Fruit fly (Drosophila melanogaster): ENCODE data around the gene Had1.

Had1 gene

dm6 chrX:16263415-16263814 is 45.1 kb downstream of the Had1 start (continued):
- TF ChIP-seq CG14050 (GFP tag; IDR thresholded peaks at IDR 0.05): peak; percentile 68
- TF ChIP-seq sna (GFP tag; IDR thresholded peaks at IDR 0.05; ENCODE audit: partially characterized antibody): no peak
- peak; percentile 62; the same call in 1 of the 3 replicates for TF ChIP-seq CG11093 (GFP tag; IDR thresholded peaks at IDR 0.05)
- peak; percentile 44 for TF ChIP-seq gro (GFP tag; optimal IDR thresholded peaks at IDR 0.05)
- TF ChIP-seq Trl (optimal IDR thresholded peaks at IDR 0.05): no peak
- TF ChIP-seq Trl (GFP tag; optimal IDR thresholded peaks at IDR 0.05): peak; percentile 46
- TF ChIP-seq Myb (GFP tag; optimal IDR thresholded peaks at IDR 0.05): no peak
- peak; percentile 80 for TF ChIP-seq CG15269 (tag; optimal IDR thresholded peaks at IDR 0.05)
- peak; percentile 51 for TF ChIP-seq Nf-YC (tag; optimal IDR thresholded peaks at IDR 0.05)
- TF ChIP-seq dati (GFP tag; IDR thresholded peaks at IDR 0.05): peak; percentile 28; the same call in 1 of the 2 replicates
- peak; percentile 77 for TF ChIP-seq CG4424 (GFP tag; optimal IDR thresholded peaks at IDR 0.05)
- peak; percentile 30 for TF ChIP-seq CG16863 (GFP tag; optimal IDR thresholded peaks at IDR 0.05)
- peak; percentile 75 for TF ChIP-seq CG8290 (GFP tag; optimal IDR thresholded peaks at IDR 0.05)
- peak in 1 of 2 experiments; percentile 86 for TF ChIP-seq CG8290 (tag; optimal IDR thresholded peaks at IDR 0.05)
- peak; percentile 79 for TF ChIP-seq CG13894 (tag; optimal IDR thresholded peaks at IDR 0.05)
- TF ChIP-seq pan (optimal IDR thresholded peaks at IDR 0.05): no peak
- TF ChIP-seq pan (GFP tag; optimal IDR thresholded peaks at IDR 0.05 in 1 of 2, IDR thresholded peaks at IDR 0.05 in 1 of 2): peak in 1 of 2 experiments; percentile 74
- peak; percentile 78 for TF ChIP-seq CG10267 (tag; optimal IDR thresholded peaks at IDR 0.05)
- peak; percentile 35 for TF ChIP-seq CG31365 (tag; optimal IDR thresholded peaks at IDR 0.05)
- peak; percentile 50 for TF ChIP-seq Nf-YB (GFP tag; optimal IDR thresholded peaks at IDR 0.05)
- peak; percentile 74 for TF ChIP-seq oc (tag; optimal IDR thresholded peaks at IDR 0.05)
- TF ChIP-seq z (GFP tag; IDR thresholded peaks at IDR 0.05): 0 out of 3 replicates have a peak, but pooled peaks have one; percentile 32
- peak; percentile 24; the same call in 1 of the 2 replicates for TF ChIP-seq Adf1 (GFP tag; IDR thresholded peaks at IDR 0.05)
- TF ChIP-seq CG10543 (GFP tag; optimal IDR thresholded peaks at IDR 0.05): peak; percentile 23
- peak; percentile 51; the same call in 1 of the 2 replicates for TF ChIP-seq CG7372 (GFP tag; IDR thresholded peaks at IDR 0.05)
- TF ChIP-seq B-H2 (GFP tag; optimal IDR thresholded peaks at IDR 0.05): peak; percentile 57
- TF ChIP-seq NFAT (GFP tag; IDR thresholded peaks at IDR 0.05): peak; percentile 41
- peak; percentile 73 for TF ChIP-seq CG1602 (GFP tag; optimal IDR thresholded peaks at IDR 0.05)
- peak; percentile 75 for TF ChIP-seq HHEX (GFP tag; optimal IDR thresholded peaks at IDR 0.05)
- peak; percentile 66 for TF ChIP-seq klu (GFP tag; IDR thresholded peaks at IDR 0.05)
- peak; percentile 66; the same call in 1 of the 2 replicates for TF ChIP-seq ap (GFP tag; IDR thresholded peaks at IDR 0.05)
- TF ChIP-seq chif (GFP tag; optimal IDR thresholded peaks at IDR 0.05): peak; percentile 40 to 69
- no peak for TF ChIP-seq pita (GFP tag; optimal IDR thresholded peaks at IDR 0.05)
- peak; percentile 63 for TF ChIP-seq CG10462 (GFP tag; optimal IDR thresholded peaks at IDR 0.05)
- TF ChIP-seq CG2678 (tag; optimal IDR thresholded peaks at IDR 0.05): peak; percentile 86
- TF ChIP-seq Awh (GFP tag; IDR thresholded peaks at IDR 0.05): peak; percentile 86
- TF ChIP-seq gfzf (GFP tag; optimal IDR thresholded peaks at IDR 0.05): no peak
- peak; percentile 25 for TF ChIP-seq D19B (GFP tag; optimal IDR thresholded peaks at IDR 0.05)
- no peak for TF ChIP-seq gt (GFP tag; IDR thresholded peaks at IDR 0.05)
- peak; percentile 74 for TF ChIP-seq CG10147 (GFP tag; optimal IDR thresholded peaks at IDR 0.05)
- no peak for TF ChIP-seq Neu2 (GFP tag; optimal IDR thresholded peaks at IDR 0.05; ENCODE audit: borderline replicate concordance)
- peak; percentile 63 to 69 for TF ChIP-seq Pdp1 (GFP tag; optimal IDR thresholded peaks at IDR 0.05)
- no peak for TF ChIP-seq Dip2 (GFP tag; IDR thresholded peaks at IDR 0.05)
- TF ChIP-seq C15 (GFP tag; IDR thresholded peaks at IDR 0.05): 0 out of 3 replicates have a peak, but pooled peaks have one; percentile 13
- TF ChIP-seq CG6254 (GFP tag; optimal IDR thresholded peaks at IDR 0.05): peak; percentile 72
- no peak for TF ChIP-seq stwl (tag; optimal IDR thresholded peaks at IDR 0.05)
- no peak for TF ChIP-seq tll (GFP tag; optimal IDR thresholded peaks at IDR 0.05)
- TF ChIP-seq Rfx (GFP tag; IDR thresholded peaks at IDR 0.05): peak; percentile 77
- TF ChIP-seq wek (GFP tag; optimal IDR thresholded peaks at IDR 0.05): peak; percentile 5
- no peak for TF ChIP-seq hth (optimal IDR thresholded peaks at IDR 0.05)
- TF ChIP-seq CG11504 (tag; optimal IDR thresholded peaks at IDR 0.05): peak; percentile 86

Measured in whole organism, embryonic.